Worm (Caenorhabditis elegans) whole organism, L1 larva: ENCODE measurements around the gene cyp-33A1.

ENCODE experiments used
- egl-27 ChIP-seq, 2 experiments: fragments of 150-350 bp in 1 of 2; sonication (generic microtip); optimal IDR thresholded peaks; 3 replicates each; lab custom pipeline; 2017 to 2018; ENCODE audit warnings: missing biosample characterization in 2 of 2, missing genetic modification characterization in 2 of 2, missing genetic modification reagents in 2 of 2
- elt-3 ChIP-seq, 6 experiments: fragments of 150-350 bp in 1 of 6; sonication (generic microtip); optimal IDR thresholded peaks; 2 replicates each; lab custom pipeline; 2017 to 2018; ENCODE audit warnings: missing biosample characterization in 6 of 6, missing genetic modification characterization in 6 of 6, inconsistent platforms in 1 of 6
- lin-13 ChIP-seq: fragments of 150-350 bp; optimal IDR thresholded peaks from 2 replicates; lab custom pipeline; 2014; ENCODE audit warnings: missing biosample characterization, missing genetic modification reagents, missing genetic modification characterization
- lin-35 ChIP-seq, 2 experiments: fragments of 150-350 bp; optimal IDR thresholded peaks; 2 replicates each; lab custom pipeline; 2014; ENCODE audit warnings: missing biosample characterization in 2 of 2, missing genetic modification characterization in 2 of 2, missing genetic modification reagents in 2 of 2
- mdl-1 ChIP-seq, 2 experiments: fragments of 150-350 bp; optimal IDR thresholded peaks; 2 replicates each; lab custom pipeline; 2014 to 2017; ENCODE audit warnings: missing biosample characterization in 2 of 2, missing genetic modification characterization in 2 of 2, inconsistent platforms in 1 of 2
- nhr-11 ChIP-seq: fragments of 150-350 bp; optimal IDR thresholded peaks from 2 replicates; lab custom pipeline; 2014; ENCODE audit warnings: missing biosample characterization, missing genetic modification characterization
- nhr-237 ChIP-seq: fragments of 150-350 bp; optimal IDR thresholded peaks from 2 replicates; lab custom pipeline; 2014; ENCODE audit warnings: missing biosample characterization, missing genetic modification characterization
- nhr-28 ChIP-seq: fragments of 150-350 bp; optimal IDR thresholded peaks from 2 replicates; lab custom pipeline; 2014; ENCODE audit warnings: missing biosample characterization, missing genetic modification characterization
- nhr-76 ChIP-seq: sonication (generic microtip); optimal IDR thresholded peaks from 2 replicates; lab custom pipeline; 2017; ENCODE audit warnings: missing biosample characterization, missing genetic modification characterization
- sox-4 ChIP-seq: sonication (generic microtip); optimal IDR thresholded peaks from 2 replicates; lab custom pipeline; 2016; ENCODE audit warnings: missing genetic modification characterization, missing compliant biosample characterization
- unc-86 ChIP-seq: sonication (generic microtip); optimal IDR thresholded peaks from 2 replicates; lab custom pipeline; 2016; ENCODE audit warnings: missing genetic modification characterization, missing compliant biosample characterization
- vab-15 ChIP-seq: sonication (generic microtip); optimal IDR thresholded peaks from 2 replicates; lab custom pipeline; 2017; ENCODE audit warnings: missing genotype, mild to moderate bottlenecking, missing genetic modification characterization, missing compliant biosample characterization
- zag-1 ChIP-seq: fragments of 150-350 bp; optimal IDR thresholded peaks from 2 replicates; lab custom pipeline; 2014; ENCODE audit warnings: missing biosample characterization, missing genetic modification characterization

- TF ChIP-seq egl-27 (tag; optimal IDR thresholded peaks at IDR 0.05; lab: Kevin White, UChicago) = no peak
- no peak for TF ChIP-seq nhr-11 (tag; lab: Kevin White, UChicago)
- no peak for TF ChIP-seq mdl-1 (tag; optimal IDR thresholded peaks at IDR 0.05; lab: Kevin White, UChicago)
- TF ChIP-seq lin-13 = no peak
- TF ChIP-seq nhr-237 (tag; lab: Kevin White, UChicago) = no peak
- no peak for TF ChIP-seq zag-1
- TF ChIP-seq vab-15 (tag; lab: Kevin White, UChicago) = no peak
- no peak for TF ChIP-seq unc-86
- TF ChIP-seq nhr-76 (tag; lab: Kevin White, UChicago) = no peak
- no peak for TF ChIP-seq lin-35 (GFP tag; optimal IDR thresholded peaks at IDR 0.05; lab: Kevin White, UChicago)
- no peak for TF ChIP-seq elt-3 (tag; optimal IDR thresholded peaks at IDR 0.05; lab: Kevin White, UChicago)
- no peak for TF ChIP-seq sox-4
- no peak for TF ChIP-seq nhr-28 (tag; lab: Kevin White, UChicago)
These were observed 32.4 kb upstream of the cyp-33A1 start, which contains the start of gene ZK105.1 for ce11 chrV:7713691-7714090.
